Fruit fly (Drosophila melanogaster): ENCODE measurements around the gene CG32751.

Gene CG32751

DNA sequence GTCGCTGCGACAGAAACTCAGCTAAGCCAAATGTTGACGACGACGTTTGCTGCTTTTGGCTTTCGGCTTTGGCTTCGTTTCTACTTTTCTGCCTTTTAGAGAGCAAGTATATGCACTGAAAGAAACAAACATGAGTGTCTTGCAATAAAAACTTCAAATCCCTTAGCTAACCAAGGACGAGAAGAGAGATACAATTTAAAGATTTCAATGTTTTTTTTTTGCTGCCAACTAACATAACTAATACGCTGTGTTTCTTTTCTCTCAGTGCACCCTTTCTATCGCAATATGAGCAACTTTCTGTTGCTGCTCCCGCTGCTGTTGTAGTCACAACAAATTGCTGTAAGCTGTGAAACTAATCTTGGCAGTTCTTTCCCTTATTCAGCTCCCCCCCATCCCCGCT lies 19.0 kb downstream of the CG32751 start:
- no peak for TF ChIP-seq h (GFP tag; optimal IDR thresholded peaks at IDR 0.05)
- TF ChIP-seq Rel (GFP tag; optimal IDR thresholded peaks at IDR 0.05) = no peak
- TF ChIP-seq Rel (tag; optimal IDR thresholded peaks at IDR 0.05) = no peak
- TF ChIP-seq dmrt93B (GFP tag; optimal IDR thresholded peaks at IDR 0.05) = no peak
- TF ChIP-seq ey (GFP tag; optimal IDR thresholded peaks at IDR 0.05) = no peak

DNA sequence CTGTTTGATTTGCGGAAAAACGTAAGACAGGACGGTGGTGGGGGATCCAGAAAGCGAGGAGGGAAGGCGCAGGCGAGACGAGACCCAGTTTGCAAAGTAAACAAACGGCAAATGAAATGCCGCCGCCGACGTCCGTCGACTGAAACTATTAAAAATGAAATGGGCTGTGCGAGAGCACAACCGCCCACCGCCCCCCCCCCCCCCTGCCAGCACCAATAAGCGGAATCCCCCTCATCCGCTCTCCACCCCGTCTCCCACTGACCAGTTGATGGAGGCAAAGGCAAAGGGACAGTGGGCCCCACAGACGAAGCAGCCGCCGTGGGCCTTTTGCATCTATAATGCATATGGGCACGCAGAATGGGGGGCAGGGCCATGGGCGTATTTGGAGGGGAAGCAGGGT lies 31.7 kb downstream of the CG32751 start:
- TF ChIP-seq dl (GFP tag; optimal IDR thresholded peaks at IDR 0.05; ENCODE audit: insufficient read depth in 1 of 2, partially characterized antibody in 2 of 2) = no peak
- peak; percentile 46 for TF ChIP-seq Dfd (GFP tag; optimal IDR thresholded peaks at IDR 0.05)

DNA sequence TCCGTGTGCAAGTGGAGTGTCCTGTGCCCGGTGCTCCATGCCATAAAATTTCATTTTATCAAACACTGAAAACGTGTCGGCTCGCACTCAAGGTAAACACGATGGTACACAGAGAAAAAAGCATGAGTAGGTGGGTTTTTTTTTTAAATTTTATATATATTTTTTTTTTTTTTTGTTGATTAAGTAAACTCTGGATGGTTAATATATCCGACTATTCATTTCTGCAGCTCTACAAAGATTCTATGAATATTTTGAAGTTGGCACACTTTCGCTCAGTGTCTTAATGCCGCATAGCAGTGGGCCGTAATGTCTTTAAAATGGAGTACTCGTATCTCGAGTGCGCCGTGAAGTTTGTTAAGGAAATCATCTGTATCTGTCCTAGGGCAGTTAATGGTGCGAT lies 46.5 kb downstream of the CG32751 start:
- TF ChIP-seq N (GFP tag; optimal IDR thresholded peaks at IDR 0.05) (no peak), Hr83 (GFP tag; optimal IDR thresholded peaks at IDR 0.05; ENCODE audit: poor library complexity, severe bottlenecking) (no peak), foxo (GFP tag; optimal IDR thresholded peaks at IDR 0.05) (no peak), rgr (GFP tag; optimal IDR thresholded peaks at IDR 0.05) (no peak), Dif (GFP tag; optimal IDR thresholded peaks at IDR 0.05; ENCODE audit: partially characterized antibody) (no peak)

Data from whole organism, wandering third instar larva.